Fruit fly (Drosophila melanogaster) whole organism, embryonic: ENCODE measurements around the gene CG33523.

Source experiments
- Adf1 ChIP-seq: fragments of 200-800 bp; sonication (Bioruptor generic); IDR thresholded peaks from 2 replicates; pipeline ENCODE4 v1.3.6; 2022; ENCODE audit warnings: missing biosample characterization, missing genetic modification characterization
- Bgb ChIP-seq: fragments of 200-800 bp; sonication (Bioruptor generic); IDR thresholded peaks from 2 replicates; pipeline ENCODE4 v1.3.6; 2022; ENCODE audit warnings: missing biosample characterization, missing genetic modification characterization; ENCODE audit not compliant: partially characterized antibody
- Blimp-1 ChIP-seq: fragments of 200-800 bp; sonication (Bioruptor generic); optimal IDR thresholded peaks from 3 replicates; lab custom pipeline; 2018; ENCODE audit warnings: missing biosample characterization, missing genetic modification characterization, mild to moderate bottlenecking, moderate library complexity, missing genetic modification reagents
- CG11247 ChIP-seq: fragments of 200-800 bp; sonication (Bioruptor generic); IDR thresholded peaks from 2 replicates; pipeline ENCODE4 v1.3.6; 2022; ENCODE audit warnings: missing biosample characterization, missing genetic modification characterization
- CG12104 ChIP-seq: fragments of 200-800 bp; sonication (Bioruptor generic); optimal IDR thresholded peaks from 3 replicates; lab custom pipeline; 2016; ENCODE audit warnings: missing biosample characterization, missing genetic modification characterization
- CG12942 ChIP-seq: fragments of 200-800 bp; sonication (Bioruptor generic); optimal IDR thresholded peaks from 3 replicates; lab custom pipeline; 2016; ENCODE audit warnings: missing biosample characterization, missing genetic modification characterization
- CG13894 ChIP-seq: fragments of 200-800 bp; sonication (Bioruptor generic); optimal IDR thresholded peaks from 3 replicates; lab custom pipeline; 2018; ENCODE audit warnings: missing biosample characterization, mild to moderate bottlenecking, missing genetic modification characterization, moderate library complexity
- CG14014 ChIP-seq: fragments of 200-800 bp; sonication (Bioruptor generic); IDR thresholded peaks from 2 replicates; pipeline ENCODE4 v1.3.6; 2022; ENCODE audit warnings: missing biosample characterization, missing genetic modification characterization
- CG15514 ChIP-seq: fragments of 200-800 bp; sonication (Bioruptor generic); optimal IDR thresholded peaks from 3 replicates; lab custom pipeline; 2017; ENCODE audit warnings: missing biosample characterization, missing genetic modification characterization, mild to moderate bottlenecking, moderate library complexity, missing genetic modification reagents
- CG32772 ChIP-seq: fragments of 200-800 bp; sonication (Bioruptor generic); IDR thresholded peaks from 2 replicates; pipeline ENCODE4 v1.3.6; 2022; ENCODE audit warnings: missing biosample characterization, missing genetic modification characterization
- CG34376 ChIP-seq: fragments of 200-800 bp; sonication (Bioruptor generic); optimal IDR thresholded peaks from 2 replicates; lab custom pipeline; 2018; ENCODE audit warnings: missing biosample characterization, mild to moderate bottlenecking, missing genetic modification characterization
- CG34422 ChIP-seq: fragments of 200-800 bp; sonication (Bioruptor generic); IDR thresholded peaks from 3 replicates; pipeline ENCODE4 v1.3.6; 2022; ENCODE audit warnings: missing biosample characterization, missing genetic modification characterization
- CG42726 ChIP-seq: fragments of 200-800 bp; sonication (Bioruptor generic); IDR thresholded peaks from 2 replicates; pipeline ENCODE4 v1.3.6; 2022; ENCODE audit warnings: missing biosample characterization, missing genetic modification characterization; ENCODE audit not compliant: partially characterized antibody
- CG6272 ChIP-seq: fragments of 200-800 bp; sonication (Bioruptor generic); IDR thresholded peaks from 2 replicates; pipeline ENCODE4 v1.3.6; 2022; ENCODE audit warnings: missing biosample characterization, missing genetic modification characterization
- CG8290 ChIP-seq, 3 experiments: fragments of 200-800 bp; sonication (Bioruptor generic); optimal IDR thresholded peaks; 2 replicates each; lab custom pipeline; 2016 to 2019; ENCODE audit warnings: missing biosample characterization in 3 of 3, missing genetic modification characterization in 3 of 3, mild to moderate bottlenecking in 2 of 3, moderate library complexity in 1 of 3
- CG9437 ChIP-seq: fragments of 200-800 bp; sonication (Bioruptor generic); optimal IDR thresholded peaks from 2 replicates; lab custom pipeline; 2018; ENCODE audit warnings: missing biosample characterization, mild to moderate bottlenecking, missing genetic modification characterization
- CG9932 ChIP-seq: fragments of 200-800 bp; sonication (Bioruptor generic); IDR thresholded peaks from 2 replicates; pipeline ENCODE4 v1.3.6; 2022; ENCODE audit warnings: missing biosample characterization, missing genetic modification characterization
- Dref ChIP-seq: fragments of 200-800 bp; sonication (Bioruptor generic); IDR thresholded peaks from 2 replicates; pipeline ENCODE4 v1.3.6; 2022; ENCODE audit warnings: missing biosample characterization, missing genetic modification characterization
- ERR ChIP-seq: fragments of 200-800 bp; sonication (Bioruptor generic); optimal IDR thresholded peaks from 2 replicates; lab custom pipeline; 2016; ENCODE audit warnings: missing biosample characterization, missing genetic modification characterization
- Fer3 ChIP-seq: fragments of 200-800 bp; sonication (Bioruptor generic); optimal IDR thresholded peaks from 2 replicates; lab custom pipeline; 2018; ENCODE audit warnings: missing biosample characterization, mild to moderate bottlenecking, missing genetic modification characterization, moderate library complexity
- Hey ChIP-seq: fragments of 200-800 bp; sonication (Bioruptor generic); optimal IDR thresholded peaks from 3 replicates; lab custom pipeline; 2018; ENCODE audit warnings: missing biosample characterization, mild to moderate bottlenecking, missing genetic modification characterization
- HmgZ ChIP-seq: fragments of 200-800 bp; sonication (Bioruptor generic); optimal IDR thresholded peaks from 2 replicates; lab custom pipeline; 2018; ENCODE audit warnings: missing biosample characterization, mild to moderate bottlenecking, missing genetic modification characterization
- Hmx ChIP-seq: fragments of 200-800 bp; sonication (Bioruptor generic); optimal IDR thresholded peaks from 2 replicates; lab custom pipeline; 2016; ENCODE audit warnings: missing biosample characterization, missing genetic modification characterization
- Hr78 ChIP-seq, 2 experiments: fragments of 200-800 bp in 1 of 2; fragments of >200 bp in 1 of 2; sonication (Bioruptor generic) in 1 of 2; optimal IDR thresholded peaks; 2 replicates each; lab custom pipeline; 2017 to 2019; ENCODE audit warnings: missing biosample characterization in 2 of 2, missing genetic modification characterization in 2 of 2, mild to moderate bottlenecking in 1 of 2, moderate library complexity in 1 of 2
- Med ChIP-seq: fragments of 200-800 bp; sonication (Bioruptor generic); peaks from one replicate; lab custom pipeline; 2016; ENCODE audit warnings: missing biosample characterization, missing genetic modification characterization, mild to moderate bottlenecking, inconsistent platforms, moderate library complexity
- Myb ChIP-seq: fragments of 200-800 bp; sonication (Bioruptor generic); optimal IDR thresholded peaks from 2 replicates; lab custom pipeline; 2016; ENCODE audit warnings: missing biosample characterization, missing genetic modification characterization
- Optix ChIP-seq: fragments of 200-800 bp; sonication (Bioruptor generic); IDR thresholded peaks from 3 replicates; pipeline ENCODE4 v1.3.6; 2022; ENCODE audit warnings: missing biosample characterization, missing genetic modification characterization
- Ptx1 ChIP-seq: fragments of 200-800 bp; sonication (Bioruptor generic); IDR thresholded peaks from 2 replicates; pipeline ENCODE4 v1.3.6; 2022; ENCODE audit warnings: missing biosample characterization, missing genetic modification characterization
- Sox100B ChIP-seq: fragments of 200-800 bp; sonication (Bioruptor generic); optimal IDR thresholded peaks from 3 replicates; lab custom pipeline; 2018; ENCODE audit warnings: missing biosample characterization, mild to moderate bottlenecking, missing genetic modification characterization
- amos ChIP-seq: fragments of 200-800 bp; sonication (Bioruptor generic); IDR thresholded peaks from 2 replicates; pipeline ENCODE4 v1.3.6; 2022; ENCODE audit warnings: missing biosample characterization, missing genetic modification characterization; ENCODE audit not compliant: partially characterized antibody
- az2 ChIP-seq: fragments of 200-800 bp; sonication (Bioruptor generic); optimal IDR thresholded peaks from 3 replicates; lab custom pipeline; 2016; ENCODE audit warnings: missing biosample characterization, missing genetic modification characterization
- chinmo ChIP-seq: fragments of 200-800 bp; sonication (Bioruptor generic); IDR thresholded peaks from 4 replicates; pipeline ENCODE4 v1.3.6; 2022; ENCODE audit warnings: missing biosample characterization, missing genetic modification characterization; ENCODE audit not compliant: partially characterized antibody
- ci ChIP-seq: fragments of 200-800 bp; sonication (Bioruptor generic); IDR thresholded peaks from 3 replicates; pipeline ENCODE4 v1.3.6; 2022; ENCODE audit warnings: missing biosample characterization, missing genetic modification characterization
- cwo ChIP-seq: fragments of 200-800 bp; sonication (Bioruptor generic); optimal IDR thresholded peaks from 3 replicates; lab custom pipeline; 2017; ENCODE audit warnings: missing biosample characterization, missing genetic modification characterization, mild to moderate bottlenecking, moderate library complexity, missing genetic modification reagents
- dmrt11E ChIP-seq: fragments of 200-800 bp; sonication (Bioruptor generic); optimal IDR thresholded peaks from 3 replicates; lab custom pipeline; 2018; ENCODE audit warnings: missing biosample characterization, mild to moderate bottlenecking, missing genetic modification characterization, moderate library complexity
- exex ChIP-seq: fragments of 200-800 bp; sonication (Bioruptor generic); optimal IDR thresholded peaks from 4 replicates; lab custom pipeline; 2018; ENCODE audit warnings: missing biosample characterization, mild to moderate bottlenecking, missing genetic modification characterization, moderate library complexity
- ftz-f1 ChIP-seq: fragments of 200-800 bp; sonication (Bioruptor generic); optimal IDR thresholded peaks from 2 replicates; lab custom pipeline; 2016; ENCODE audit warnings: missing biosample characterization, missing genetic modification characterization
- hb ChIP-seq: fragments of 200-800 bp; sonication (Bioruptor generic); IDR thresholded peaks from 3 replicates; pipeline ENCODE4 v1.3.6; 2022; ENCODE audit warnings: missing biosample characterization, missing genetic modification characterization; ENCODE audit not compliant: partially characterized antibody
- kni ChIP-seq: fragments of 200-800 bp; sonication (Bioruptor generic); optimal IDR thresholded peaks from 3 replicates; lab custom pipeline; 2017; ENCODE audit warnings: mild to moderate bottlenecking, missing biosample characterization, missing genetic modification reagents, missing genetic modification characterization
- mirr ChIP-seq: fragments of 200-800 bp; sonication (Bioruptor generic); optimal IDR thresholded peaks from 3 replicates; lab custom pipeline; 2018; ENCODE audit warnings: missing biosample characterization, mild to moderate bottlenecking, missing genetic modification characterization
- phol ChIP-seq: fragments of 200-800 bp; sonication (Bioruptor generic); optimal IDR thresholded peaks from 3 replicates; lab custom pipeline; 2018; ENCODE audit warnings: missing biosample characterization, mild to moderate bottlenecking, missing genetic modification characterization, moderate library complexity
- sc ChIP-seq, 3 experiments: fragments of >200 bp in 2 of 3; fragments of 200-800 bp in 1 of 3; sonication (Bioruptor generic) in 1 of 3; optimal IDR thresholded peaks; 2 replicates in 2 of 3; 3 replicates in 1 of 3; lab custom pipeline; 2017; ENCODE audit warnings: mild to moderate bottlenecking in 1 of 3, missing biosample characterization in 1 of 3, missing genetic modification characterization in 1 of 3, missing genetic modification reagents in 1 of 3
- sens ChIP-seq: fragments of 200-800 bp; sonication (Bioruptor generic); peaks from one replicate; lab custom pipeline; 2016; ENCODE audit warnings: missing biosample characterization, missing genetic modification characterization
- sug ChIP-seq: fragments of 200-800 bp; optimal IDR thresholded peaks from 2 replicates; lab custom pipeline; 2019; ENCODE audit warnings: missing biosample characterization, mild to moderate bottlenecking, missing genetic modification characterization, moderate library complexity
- toy ChIP-seq: fragments of 200-800 bp; sonication (Bioruptor generic); IDR thresholded peaks from 2 replicates; pipeline ENCODE4 v1.3.6; 2022; ENCODE audit warnings: missing biosample characterization, missing genetic modification characterization
- vvl ChIP-seq: fragments of 200-800 bp; sonication (Bioruptor generic); IDR thresholded peaks from 2 replicates; pipeline ENCODE4 v1.3.6; 2022; ENCODE audit warnings: missing biosample characterization, missing genetic modification characterization
- wor ChIP-seq: fragments of 200-800 bp; sonication (Bioruptor generic); IDR thresholded peaks from 2 replicates; pipeline ENCODE4 v1.3.6; 2022; ENCODE audit warnings: missing biosample characterization, missing genetic modification characterization
- z ChIP-seq: fragments of 200-800 bp; sonication (Bioruptor generic); IDR thresholded peaks from 3 replicates; pipeline ENCODE4 v1.3.6; 2022; ENCODE audit warnings: missing biosample characterization, missing genetic modification characterization

CG33523 gene

DNA sequence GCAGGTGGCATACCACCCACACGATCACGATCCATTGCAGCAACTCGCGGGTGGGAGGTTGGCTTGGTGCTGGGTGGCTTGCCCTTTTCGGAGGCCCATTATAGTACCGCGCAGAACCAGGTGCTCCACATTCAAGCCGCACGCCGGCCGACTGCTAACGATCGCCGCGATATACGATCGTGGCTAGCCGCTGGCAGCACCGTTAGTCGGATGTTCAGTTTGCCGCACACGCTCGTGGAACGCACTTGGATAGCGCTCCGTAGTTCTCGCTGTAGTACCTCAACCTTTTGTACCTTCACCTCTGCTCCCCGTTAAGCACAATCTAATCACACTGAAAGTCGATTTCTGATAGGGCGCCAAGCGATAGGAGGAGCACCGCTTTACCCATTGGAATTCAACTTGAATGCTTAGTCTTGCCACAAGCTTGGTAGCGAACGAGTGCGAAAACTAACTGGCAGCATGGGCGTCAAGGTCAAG is at the start of gene CG33523:
CG33523 (plus strand) TSS at position 217 of the 477 bp plus-strand sequence.
- TF ChIP-seq CG11247 (GFP tag; lab: Robert Waterston, UW) (0 out of 2 replicates have a peak, but pooled peaks have one; percentile 16), kni (GFP tag; lab: Kevin White, UChicago) (peak; percentile 80), exex (tag; lab: Kevin White, UChicago) (peak; percentile 76), hb (GFP tag; lab: Robert Waterston, UW) (no peak), sens (GFP tag; lab: Kevin White, UChicago) (peak; percentile 58), CG34376 (GFP tag; lab: Kevin White, UChicago) (peak; percentile 70), CG42726 (GFP tag; lab: Robert Waterston, UW) (0 out of 2 replicates have a peak, but pooled peaks have one; percentile 39), HmgZ (tag; lab: Kevin White, UChicago) (peak; percentile 27), sug (tag; lab: Kevin White, UChicago) (peak; percentile 82), Dref (no peak), CG12942 (GFP tag; lab: Kevin White, UChicago) (no peak), z (GFP tag; lab: Robert Waterston, UW) (peak; percentile 57; the same call in 2 of the 3 replicates), Hmx (GFP tag; lab: Kevin White, UChicago) (no peak), CG12104 (no peak), CG6272 (GFP tag; lab: Robert Waterston, UW) (no peak), Bgb (GFP tag; lab: Robert Waterston, UW) (peak; percentile 43; the same call in 1 of the 2 replicates), sc (optimal IDR thresholded peaks at IDR 0.05; lab: Kevin White, UChicago) (no peak), sc (GFP tag; optimal IDR thresholded peaks at IDR 0.05; lab: Kevin White, UChicago) (no peak), CG34422 (GFP tag; lab: Robert Waterston, UW) (no peak), az2 (GFP tag; lab: Kevin White, UChicago) (no peak), Ptx1 (GFP tag; lab: Robert Waterston, UW) (0 out of 2 replicates have a peak, but pooled peaks have one; percentile 14), Myb (GFP tag; lab: Kevin White, UChicago) (no peak), vvl (peak; percentile 54; the same call in 1 of the 2 replicates), ftz-f1 (peak; percentile 62), CG14014 (GFP tag; lab: Robert Waterston, UW) (peak; percentile 15; the same call in 1 of the 2 replicates), CG9437 (GFP tag; lab: Kevin White, UChicago) (no peak), Optix (GFP tag; lab: Robert Waterston, UW) (no peak; the same call in 2 of the 3 replicates), Adf1 (GFP tag; lab: Robert Waterston, UW) (peak; percentile 55; the same call in 1 of the 2 replicates), CG15514 (peak; percentile 23), toy (GFP tag; lab: Robert Waterston, UW) (no peak), chinmo (0 out of 4 replicates have a peak, but pooled peaks have one; percentile 70), Hr78 (GFP tag; optimal IDR thresholded peaks at IDR 0.05; lab: Kevin White, UChicago) (peak in 1 of 2 experiments; percentile 100), ERR (GFP tag; lab: Kevin White, UChicago) (peak; percentile 12), CG8290 (GFP tag; optimal IDR thresholded peaks at IDR 0.05; lab: Kevin White, UChicago) (no peak), CG8290 (tag; optimal IDR thresholded peaks at IDR 0.05; lab: Kevin White, UChicago) (peak in 1 of 2 experiments; percentile 53), phol (no peak), dmrt11E (no peak), CG9932 (GFP tag; lab: Robert Waterston, UW) (peak; percentile 38; the same call in 1 of the 2 replicates), Med (GFP tag; lab: Kevin White, UChicago) (peak; percentile 76), mirr (peak; percentile 66), Hey (peak; percentile 14), CG13894 (tag; lab: Kevin White, UChicago) (no peak), CG32772 (GFP tag; lab: Robert Waterston, UW) (0 out of 2 replicates have a peak, but pooled peaks have one; percentile 10), Blimp-1 (GFP tag; lab: Kevin White, UChicago) (peak; percentile 19), wor (GFP tag; lab: Robert Waterston, UW) (no peak), cwo (GFP tag; lab: Kevin White, UChicago) (peak; percentile 40), ci (GFP tag; lab: Robert Waterston, UW) (peak; percentile 84), Sox100B (GFP tag; lab: Kevin White, UChicago) (no peak), amos (GFP tag; lab: Robert Waterston, UW) (peak; percentile 16; the same call in 1 of the 2 replicates), Fer3 (tag; lab: Kevin White, UChicago) (no peak)
